Fruit fly (Drosophila melanogaster) whole organism, embryonic: ENCODE data around the gene CG3626.

ENCODE experiments used
- B-H2 ChIP-seq: fragments of 200-800 bp; sonication (Bioruptor generic); optimal IDR thresholded peaks from 2 replicates; lab custom pipeline; 2018; ENCODE audit warnings: missing biosample characterization, mild to moderate bottlenecking, missing genetic modification characterization
- CG11456 ChIP-seq: fragments of 200-800 bp; sonication (Bioruptor generic); IDR thresholded peaks from 3 replicates; pipeline ENCODE4 v1.3.6; 2022; ENCODE audit warnings: missing biosample characterization, missing genetic modification characterization
- CG12219 ChIP-seq: fragments of 200-800 bp; sonication (Bioruptor generic); optimal IDR thresholded peaks from 3 replicates; lab custom pipeline; 2018; ENCODE audit warnings: missing biosample characterization, mild to moderate bottlenecking, missing genetic modification characterization
- CG15073 ChIP-seq: fragments of 200-800 bp; sonication (Bioruptor generic); optimal IDR thresholded peaks from 2 replicates; lab custom pipeline; 2016; ENCODE audit warnings: missing biosample characterization, missing genetic modification characterization
- CG15479 ChIP-seq: fragments of 200-800 bp; sonication (Bioruptor generic); optimal IDR thresholded peaks from 3 replicates; lab custom pipeline; 2019; ENCODE audit warnings: missing biosample characterization, mild to moderate bottlenecking, missing genetic modification characterization, moderate library complexity
- CG15514 ChIP-seq: fragments of 200-800 bp; sonication (Bioruptor generic); optimal IDR thresholded peaks from 3 replicates; lab custom pipeline; 2017; ENCODE audit warnings: missing biosample characterization, missing genetic modification characterization, mild to moderate bottlenecking, moderate library complexity, missing genetic modification reagents
- CG15601 ChIP-seq: fragments of 200-800 bp; sonication (Bioruptor generic); optimal IDR thresholded peaks from 3 replicates; lab custom pipeline; 2019; ENCODE audit warnings: missing biosample characterization, mild to moderate bottlenecking, missing genetic modification characterization, moderate library complexity
- CG1602 ChIP-seq: fragments of 200-800 bp; sonication (Bioruptor generic); optimal IDR thresholded peaks from 3 replicates; lab custom pipeline; 2016; ENCODE audit warnings: missing biosample characterization, missing genetic modification characterization
- CG16779 ChIP-seq: fragments of 200-800 bp; sonication (Bioruptor generic); IDR thresholded peaks from 2 replicates; pipeline ENCODE4 v1.3.6; 2022; ENCODE audit warnings: missing biosample characterization, missing genetic modification characterization
- CG16815 ChIP-seq: fragments of 200-800 bp; sonication (Bioruptor generic); optimal IDR thresholded peaks from 3 replicates; lab custom pipeline; 2017; ENCODE audit warnings: missing biosample characterization, mild to moderate bottlenecking, missing genetic modification characterization
- CG18599 ChIP-seq: fragments of 200-800 bp; sonication (Bioruptor generic); optimal IDR thresholded peaks from 3 replicates; lab custom pipeline; 2017; ENCODE audit warnings: missing biosample characterization, missing genetic modification characterization, mild to moderate bottlenecking, moderate library complexity, missing genetic modification reagents
- CG18619 ChIP-seq: fragments of 200-800 bp; sonication (Bioruptor generic); optimal IDR thresholded peaks from 3 replicates; lab custom pipeline; 2017; ENCODE audit warnings: missing biosample characterization, mild to moderate bottlenecking, missing genetic modification characterization
- CG31365 ChIP-seq: fragments of 200-800 bp; sonication (Bioruptor generic); optimal IDR thresholded peaks from 2 replicates; lab custom pipeline; 2018; ENCODE audit warnings: missing biosample characterization, mild to moderate bottlenecking, missing genetic modification characterization
- CG3281 ChIP-seq: fragments of 200-800 bp; sonication (Bioruptor generic); optimal IDR thresholded peaks from 3 replicates; lab custom pipeline; 2017; ENCODE audit warnings: missing biosample characterization, mild to moderate bottlenecking, missing genetic modification characterization
- CG33557 ChIP-seq: fragments of 200-800 bp; sonication (Bioruptor generic); optimal IDR thresholded peaks from 2 replicates; lab custom pipeline; 2019; ENCODE audit warnings: missing biosample characterization, mild to moderate bottlenecking, missing genetic modification characterization, moderate library complexity
- CG3407 ChIP-seq: fragments of 200-800 bp; sonication (Bioruptor generic); optimal IDR thresholded peaks from 2 replicates; lab custom pipeline; 2018; ENCODE audit warnings: missing biosample characterization, mild to moderate bottlenecking, missing genetic modification characterization
- CG3995 ChIP-seq: fragments of 200-800 bp; sonication (Bioruptor generic); optimal IDR thresholded peaks from 3 replicates; lab custom pipeline; 2016; ENCODE audit warnings: missing biosample characterization, missing genetic modification characterization
- CG42726 ChIP-seq: fragments of 200-800 bp; sonication (Bioruptor generic); IDR thresholded peaks from 2 replicates; pipeline ENCODE4 v1.3.6; 2022; ENCODE audit warnings: missing biosample characterization, missing genetic modification characterization; ENCODE audit not compliant: partially characterized antibody
- CG6689 ChIP-seq: fragments of 200-800 bp; sonication (Bioruptor generic); IDR thresholded peaks from 2 replicates; pipeline ENCODE4 v1.3.6; 2022; ENCODE audit warnings: missing biosample characterization, missing genetic modification characterization
- CkIIα-i1 ChIP-seq: fragments of 200-800 bp; sonication (Bioruptor generic); IDR thresholded peaks from 2 replicates; pipeline ENCODE4 v1.3.6; 2022; ENCODE audit warnings: missing biosample characterization, missing genetic modification characterization
- CrebB ChIP-seq: fragments of 200-800 bp; sonication (Bioruptor generic); optimal IDR thresholded peaks from 3 replicates; lab custom pipeline; 2018; ENCODE audit warnings: missing biosample characterization, mild to moderate bottlenecking, missing genetic modification characterization
- D19B ChIP-seq: fragments of 200-800 bp; sonication (Bioruptor generic); optimal IDR thresholded peaks from 2 replicates; lab custom pipeline; 2017; ENCODE audit warnings: missing biosample characterization, mild to moderate bottlenecking, missing genetic modification characterization
- Dek ChIP-seq: fragments of 200-800 bp; sonication (Bioruptor generic); optimal IDR thresholded peaks from 3 replicates; lab custom pipeline; 2019; ENCODE audit warnings: missing biosample characterization, mild to moderate bottlenecking, missing genetic modification characterization, moderate library complexity
- Dll ChIP-seq: fragments of 200-800 bp; sonication (Bioruptor generic); IDR thresholded peaks from 4 replicates; pipeline ENCODE4 v1.3.6; 2022; ENCODE audit warnings: missing biosample characterization, missing genetic modification characterization; ENCODE audit not compliant: partially characterized antibody
- Drgx ChIP-seq: fragments of 200-800 bp; sonication (Bioruptor generic); IDR thresholded peaks from 2 replicates; pipeline ENCODE4 v1.3.6; 2022; ENCODE audit warnings: missing biosample characterization, missing genetic modification characterization
- Gug ChIP-seq: fragments of 200-800 bp; sonication (Bioruptor generic); IDR thresholded peaks from 4 replicates; pipeline ENCODE4 v1.3.6; 2022; ENCODE audit warnings: missing biosample characterization, missing genetic modification characterization
- H15 ChIP-seq: fragments of 200-800 bp; sonication (Bioruptor generic); IDR thresholded peaks from 3 replicates; pipeline ENCODE4 v1.3.6; 2022; ENCODE audit warnings: missing biosample characterization, missing genetic modification characterization
- H2.0 ChIP-seq: fragments of 200-800 bp; sonication (Bioruptor generic); IDR thresholded peaks from 2 replicates; pipeline ENCODE4 v1.3.6; 2022; ENCODE audit warnings: missing biosample characterization, missing genetic modification characterization
- HLH3B ChIP-seq: fragments of 200-800 bp; sonication (Bioruptor generic); IDR thresholded peaks from 2 replicates; pipeline ENCODE4 v1.3.6; 2022; ENCODE audit warnings: missing biosample characterization, missing genetic modification characterization
- Hmx ChIP-seq: fragments of 200-800 bp; sonication (Bioruptor generic); optimal IDR thresholded peaks from 2 replicates; lab custom pipeline; 2016; ENCODE audit warnings: missing biosample characterization, missing genetic modification characterization
- Hr51 ChIP-seq, 2 experiments: fragments of 200-800 bp; sonication (Bioruptor generic); optimal IDR thresholded peaks; 2 replicates in 1 of 2; 3 replicates in 1 of 2; lab custom pipeline; 2016 to 2018; ENCODE audit warnings: missing biosample characterization in 2 of 2, missing genetic modification characterization in 2 of 2, mild to moderate bottlenecking in 1 of 2, moderate library complexity in 1 of 2
- Lhr ChIP-seq: fragments of 200-800 bp; sonication (Bioruptor generic); optimal IDR thresholded peaks from 3 replicates; lab custom pipeline; 2017; ENCODE audit warnings: mild to moderate bottlenecking, missing biosample characterization, missing genetic modification reagents, missing genetic modification characterization
- Myb ChIP-seq: fragments of 200-800 bp; sonication (Bioruptor generic); optimal IDR thresholded peaks from 2 replicates; lab custom pipeline; 2016; ENCODE audit warnings: missing biosample characterization, missing genetic modification characterization
- Sox100B ChIP-seq: fragments of 200-800 bp; sonication (Bioruptor generic); optimal IDR thresholded peaks from 3 replicates; lab custom pipeline; 2018; ENCODE audit warnings: missing biosample characterization, mild to moderate bottlenecking, missing genetic modification characterization
- Spps ChIP-seq: fragments of 200-800 bp; sonication (Bioruptor generic); optimal IDR thresholded peaks from 2 replicates; lab custom pipeline; 2018; ENCODE audit warnings: missing biosample characterization, mild to moderate bottlenecking, missing genetic modification characterization
- YL-1 ChIP-seq: fragments of 200-800 bp; sonication (Bioruptor generic); optimal IDR thresholded peaks from 3 replicates; lab custom pipeline; 2017; ENCODE audit warnings: missing biosample characterization, mild to moderate bottlenecking, missing genetic modification characterization
- bcd ChIP-seq: fragments of 200-800 bp; sonication (Bioruptor generic); optimal IDR thresholded peaks from 2 replicates; lab custom pipeline; 2017; ENCODE audit warnings: missing biosample characterization, mild to moderate bottlenecking, missing genetic modification characterization
- crol ChIP-seq: fragments of 200-800 bp; sonication (Bioruptor generic); IDR thresholded peaks from 2 replicates; pipeline ENCODE4 v1.3.6; 2022; ENCODE audit warnings: missing biosample characterization, missing genetic modification characterization
- crp ChIP-seq, 2 experiments: fragments of 200-800 bp; sonication (Bioruptor generic); optimal IDR thresholded peaks; 2 replicates in 1 of 2; 3 replicates in 1 of 2; lab custom pipeline; 2017; ENCODE audit warnings: missing biosample characterization in 2 of 2, missing genetic modification characterization in 2 of 2, mild to moderate bottlenecking in 1 of 2, moderate library complexity in 1 of 2
- eyg ChIP-seq: fragments of 200-800 bp; sonication (Bioruptor generic); optimal IDR thresholded peaks from 3 replicates; lab custom pipeline; 2016; ENCODE audit warnings: missing biosample characterization, missing genetic modification characterization
- fd96Cb ChIP-seq: fragments of 200-800 bp; sonication (Bioruptor generic); optimal IDR thresholded peaks from 2 replicates; lab custom pipeline; 2018; ENCODE audit warnings: missing biosample characterization, mild to moderate bottlenecking, missing genetic modification characterization, moderate library complexity
- ham ChIP-seq: fragments of 200-800 bp; sonication (Bioruptor generic); IDR thresholded peaks from 2 replicates; pipeline ENCODE4 v1.3.6; 2022; ENCODE audit warnings: missing biosample characterization, missing genetic modification characterization
- her ChIP-seq: fragments of 200-800 bp; sonication (Bioruptor generic); optimal IDR thresholded peaks from 2 replicates; lab custom pipeline; 2016; ENCODE audit warnings: missing biosample characterization, missing genetic modification characterization
- lola ChIP-seq, 3 experiments: fragments of >200 bp in 2 of 3; fragments of 200-800 bp in 1 of 3; sonication (Bioruptor generic) in 1 of 3; optimal IDR thresholded peaks; 2 replicates each; lab custom pipeline; 2017 to 2019; ENCODE audit warnings: missing biosample characterization in 3 of 3, missing genetic modification characterization in 3 of 3, mild to moderate bottlenecking in 1 of 3, moderate library complexity in 1 of 3
- pita ChIP-seq: fragments of 200-800 bp; sonication (Bioruptor generic); optimal IDR thresholded peaks from 2 replicates; lab custom pipeline; 2017; ENCODE audit warnings: missing biosample characterization, mild to moderate bottlenecking, missing genetic modification characterization
- psq ChIP-seq: fragments of 200-800 bp; sonication (Bioruptor generic); optimal IDR thresholded peaks from 2 replicates; lab custom pipeline; 2017; ENCODE audit warnings: missing biosample characterization, missing genetic modification characterization
- sens ChIP-seq: fragments of 200-800 bp; sonication (Bioruptor generic); peaks from one replicate; lab custom pipeline; 2016; ENCODE audit warnings: missing biosample characterization, missing genetic modification characterization
- tx ChIP-seq: fragments of 200-800 bp; sonication (Bioruptor generic); optimal IDR thresholded peaks from 2 replicates; lab custom pipeline; 2016; ENCODE audit warnings: missing biosample characterization, missing genetic modification characterization
- wor ChIP-seq: fragments of 200-800 bp; sonication (Bioruptor generic); IDR thresholded peaks from 2 replicates; pipeline ENCODE4 v1.3.6; 2022; ENCODE audit warnings: missing biosample characterization, missing genetic modification characterization
- zfh1 ChIP-seq: fragments of 200-800 bp; sonication (Bioruptor generic); IDR thresholded peaks from 3 replicates; pipeline ENCODE4 v1.3.6; 2022; ENCODE audit warnings: missing biosample characterization, missing genetic modification characterization

Gene CG3626

DNA sequence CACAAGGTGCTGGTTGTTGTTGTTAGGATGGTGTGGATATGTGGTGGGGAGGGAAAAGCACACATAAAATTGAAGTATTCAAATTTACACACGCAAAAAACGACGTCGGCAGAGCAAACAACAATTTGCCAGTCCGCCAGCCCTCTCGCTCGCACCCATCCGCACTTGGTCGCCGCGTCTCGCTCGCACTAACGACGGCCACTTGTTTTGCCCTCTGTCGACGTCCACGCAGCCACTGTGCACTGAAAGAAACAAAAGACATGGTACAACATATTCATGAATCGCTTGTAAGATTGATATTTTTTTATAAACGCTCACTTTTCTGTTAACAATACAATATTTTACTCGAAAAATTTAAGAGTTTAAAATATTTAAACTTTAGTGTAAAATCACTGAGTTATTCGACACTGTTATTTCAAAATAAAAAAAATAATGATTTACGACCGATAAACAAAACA, 42.3 kb upstream of the CG3626 start (continued):
- TF ChIP-seq crol (GFP tag; lab: Robert Waterston, UW) (no peak), crp (GFP tag; optimal IDR thresholded peaks at IDR 0.05; lab: Kevin White, UChicago) (peak in 1 of 2 experiments; percentile 15), CG16815 (GFP tag; lab: Kevin White, UChicago) (peak; percentile 36), CG42726 (GFP tag; lab: Robert Waterston, UW) (no peak), her (no peak), B-H2 (GFP tag; lab: Kevin White, UChicago) (peak; percentile 34), CG3281 (GFP tag; lab: Kevin White, UChicago) (peak; percentile 79), lola (GFP tag; optimal IDR thresholded peaks at IDR 0.05; lab: Kevin White, UChicago) (no peak), D19B (GFP tag; lab: Kevin White, UChicago) (peak; percentile 42), tx (GFP tag; lab: Kevin White, UChicago) (peak; percentile 21), CG33557 (GFP tag; lab: Kevin White, UChicago) (no peak), YL-1 (no peak), CG18619 (GFP tag; lab: Kevin White, UChicago) (peak; percentile 66), wor (no peak), pita (no peak), CG18599 (peak; percentile 69), CG11456 (GFP tag; lab: Robert Waterston, UW) (peak; percentile 65), ham (GFP tag; lab: Robert Waterston, UW) (no peak), bcd (GFP tag; lab: Kevin White, UChicago) (peak; percentile 66), Dek (tag; lab: Kevin White, UChicago) (peak; percentile 53), Dll (GFP tag; lab: Robert Waterston, UW) (no peak), Gug (GFP tag; lab: Robert Waterston, UW) (peak; percentile 27; the same call in 2 of the 4 replicates), psq (GFP tag; lab: Kevin White, UChicago) (no peak), CrebB (no peak), CG15601 (tag; lab: Kevin White, UChicago) (no peak), CG31365 (tag; lab: Kevin White, UChicago) (no peak), eyg (GFP tag; lab: Kevin White, UChicago) (peak; percentile 5), fd96Cb (tag; lab: Kevin White, UChicago) (peak; percentile 49), CG3995 (peak; percentile 42), H15 (GFP tag; lab: Robert Waterston, UW) (no peak), CG15073 (no peak), Lhr (GFP tag; lab: Kevin White, UChicago) (no peak), Drgx (peak; percentile 69), sens (GFP tag; lab: Kevin White, UChicago) (peak; percentile 68), CG3407 (peak; percentile 2), Hmx (GFP tag; lab: Kevin White, UChicago) (peak; percentile 19), H2.0 (GFP tag; lab: Robert Waterston, UW) (no peak; the same call in 1 of the 2 replicates), CG15479 (GFP tag; lab: Kevin White, UChicago) (no peak), Hr51 (GFP tag; optimal IDR thresholded peaks at IDR 0.05; lab: Kevin White, UChicago) (peak; percentile 10 to 74), CG15514 (GFP tag; lab: Kevin White, UChicago) (peak; percentile 54), CG12219 (GFP tag; lab: Kevin White, UChicago) (no peak), HLH3B (peak; percentile 22; the same call in 1 of the 2 replicates), CG1602 (GFP tag; lab: Kevin White, UChicago) (peak; percentile 34), zfh1 (peak; percentile 22; the same call in 1 of the 3 replicates), CG16779 (GFP tag; lab: Robert Waterston, UW) (0 out of 2 replicates have a peak, but pooled peaks have one; percentile 23), CkIIα-i1 (GFP tag; lab: Robert Waterston, UW) (no peak), Sox100B (GFP tag; lab: Kevin White, UChicago) (peak; percentile 59), Spps (tag; lab: Kevin White, UChicago) (no peak), CG6689 (peak; percentile 45; the same call in 1 of the 2 replicates), Myb (GFP tag; lab: Kevin White, UChicago) (peak; percentile 19)
